Worm (Caenorhabditis elegans): Measurements from ENCODE around the gene lsm-5.
A peak's percentile ranks its signal among the peaks of the same experiment; 100 is the strongest.

Gene lsm-5

DNA sequence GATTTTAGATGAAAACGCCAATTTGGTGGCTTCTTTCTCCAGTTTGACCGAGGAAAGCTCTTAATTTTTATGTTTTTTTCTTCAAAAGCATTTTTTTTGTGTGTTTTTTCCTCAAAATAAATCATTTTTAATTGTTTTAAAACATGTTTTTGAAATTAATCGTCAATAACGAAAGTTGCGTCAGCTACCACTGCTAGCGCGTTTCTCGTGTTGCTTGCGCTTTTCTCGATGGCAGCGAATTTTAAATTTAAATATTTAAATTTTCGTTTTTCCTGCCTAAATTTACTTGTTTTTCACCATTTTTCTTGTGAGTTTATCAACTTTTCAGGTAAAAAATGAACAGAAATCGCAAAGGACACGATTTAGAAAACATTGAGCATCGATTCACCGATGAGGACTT lies 32.3 kb upstream of the lsm-5 start, which contains the start of gene prde-1:
prde-1 (plus strand) TSS at position 322 of the 400 bp plus-strand sequence.
- TF ChIP-seq lin-15B (tag; optimal IDR thresholded peaks at IDR 0.05) = no peak
- TF ChIP-seq pha-4 (tag; optimal IDR thresholded peaks at IDR 0.05) = no peak
- TF ChIP-seq elt-2 (tag; optimal IDR thresholded peaks at IDR 0.05) = no peak
- no peak for TF ChIP-seq nhr-43 (tag; optimal IDR thresholded peaks at IDR 0.05; ENCODE audit: poor library complexity, severe bottlenecking)
- TF ChIP-seq nhr-76 (tag; optimal IDR thresholded peaks at IDR 0.05) = no peak
- no peak for TF ChIP-seq fos-1 (tag; optimal IDR thresholded peaks at IDR 0.05)
- TF ChIP-seq nhr-237 (tag; optimal IDR thresholded peaks at IDR 0.05) = no peak
- TF ChIP-seq pqm-1 (tag; optimal IDR thresholded peaks at IDR 0.05) = no peak

DNA sequence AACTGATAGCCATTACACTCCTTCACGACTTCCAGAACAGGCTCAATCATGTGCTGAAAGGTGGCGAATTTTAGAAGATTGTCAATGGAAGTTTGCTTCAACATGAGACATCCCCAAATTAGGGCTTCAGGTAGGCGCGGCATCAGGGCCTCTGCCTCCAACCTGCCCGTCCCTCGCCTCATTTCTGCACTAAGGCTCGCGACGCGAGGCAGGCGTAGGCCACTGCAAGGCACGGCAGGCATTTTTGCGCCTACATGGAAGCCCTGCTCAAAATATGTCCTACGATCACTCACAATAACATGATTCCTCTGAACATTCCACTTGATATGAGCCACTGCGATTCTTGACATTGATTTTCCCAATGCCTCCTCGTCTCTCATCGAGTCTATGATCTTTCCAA lies 26.9 kb upstream of the lsm-5 start:
- TF ChIP-seq eor-1 (tag; optimal IDR thresholded peaks at IDR 0.05) (no peak), aly-2 (tag; optimal IDR thresholded peaks at IDR 0.05) (no peak), fkh-2 (tag; optimal IDR thresholded peaks at IDR 0.05) (no peak), nhr-11 (tag; optimal IDR thresholded peaks at IDR 0.05) (no peak), egl-5 (tag; optimal IDR thresholded peaks at IDR 0.05) (no peak), pqm-1 (tag; optimal IDR thresholded peaks at IDR 0.05) (no peak), ceh-9 (tag; optimal IDR thresholded peaks at IDR 0.05) (no peak), fos-1 (tag; optimal IDR thresholded peaks at IDR 0.05) (no peak), egl-27 (tag; optimal IDR thresholded peaks at IDR 0.05) (no peak), daf-12 (tag; optimal IDR thresholded peaks at IDR 0.05) (no peak), hmg-11 (tag; optimal IDR thresholded peaks at IDR 0.05) (no peak), nhr-43 (tag; optimal IDR thresholded peaks at IDR 0.05; ENCODE audit: poor library complexity, severe bottlenecking) (no peak), lin-39 (tag; optimal IDR thresholded peaks at IDR 0.05) (no peak), lsy-12 (tag; optimal IDR thresholded peaks at IDR 0.05) (no peak), nhr-237 (tag; optimal IDR thresholded peaks at IDR 0.05) (no peak), lin-15B (tag; optimal IDR thresholded peaks at IDR 0.05) (no peak), ztf-11 (tag; optimal IDR thresholded peaks at IDR 0.05) (no peak), nhr-28 (tag; optimal IDR thresholded peaks at IDR 0.05) (no peak), R02D3.7 (tag; optimal IDR thresholded peaks at IDR 0.05) (no peak), nhr-67 (tag; optimal IDR thresholded peaks at IDR 0.05) (no peak)

DNA sequence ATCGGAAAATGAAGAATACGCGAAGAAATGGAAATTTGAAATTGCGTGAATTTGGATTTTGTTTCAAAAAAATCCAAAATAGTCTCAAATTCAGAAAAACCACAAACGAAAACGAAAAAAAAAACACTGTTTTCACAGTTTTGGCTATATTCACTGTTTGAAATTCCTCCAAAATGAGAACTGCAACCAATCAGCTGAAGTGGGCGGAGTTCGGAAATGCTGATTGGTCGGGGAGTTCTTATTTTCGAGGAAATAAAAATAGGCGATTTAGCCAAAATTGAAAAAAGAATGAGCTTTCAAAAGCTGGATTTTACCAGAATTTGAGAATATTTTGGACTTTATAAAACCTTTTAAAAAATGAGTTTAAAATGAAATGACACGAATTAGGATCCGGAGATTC lies 25.3 kb upstream of the lsm-5 start, which contains the start of gene glb-14:
glb-14 (minus strand) TSS at position 97 of the 400 bp plus-strand sequence.
- no peak for TF ChIP-seq fos-1 (tag; optimal IDR thresholded peaks at IDR 0.05)
- no peak for TF ChIP-seq sea-2 (GFP tag; optimal IDR thresholded peaks at IDR 0.05)
- no peak for TF ChIP-seq skn-1 (tag; optimal IDR thresholded peaks at IDR 0.05)
- TF ChIP-seq jun-1 (tag; optimal IDR thresholded peaks at IDR 0.05) = no peak
- TF ChIP-seq nfya-1 (tag; optimal IDR thresholded peaks at IDR 0.05; ENCODE audit: insufficient read depth) = peak; percentile 80

DNA sequence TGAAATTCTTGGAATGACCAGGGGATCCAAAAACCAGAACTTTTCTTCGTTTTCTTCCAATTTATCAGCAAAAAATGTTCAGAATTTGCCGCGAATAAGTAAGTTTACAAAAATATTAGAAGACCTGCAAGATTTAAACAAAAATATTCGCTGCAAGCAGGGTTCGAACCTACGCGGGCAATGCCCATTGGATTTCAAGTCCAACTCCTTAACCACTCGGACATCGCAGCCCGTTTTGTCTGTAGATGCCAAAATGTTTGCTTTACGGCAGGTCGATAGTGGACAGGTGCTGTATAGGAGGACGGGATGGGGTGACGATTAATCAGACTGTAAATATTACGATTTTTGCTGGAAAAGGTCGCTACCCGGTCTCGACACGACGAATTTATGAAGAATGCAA lies 22.5 kb upstream of the lsm-5 start:
- TF ChIP-seq fkh-2 (tag; optimal IDR thresholded peaks at IDR 0.05) = no peak
- peak; percentile 39 for TF ChIP-seq nhr-43 (tag; optimal IDR thresholded peaks at IDR 0.05; ENCODE audit: poor library complexity, severe bottlenecking)

DNA sequence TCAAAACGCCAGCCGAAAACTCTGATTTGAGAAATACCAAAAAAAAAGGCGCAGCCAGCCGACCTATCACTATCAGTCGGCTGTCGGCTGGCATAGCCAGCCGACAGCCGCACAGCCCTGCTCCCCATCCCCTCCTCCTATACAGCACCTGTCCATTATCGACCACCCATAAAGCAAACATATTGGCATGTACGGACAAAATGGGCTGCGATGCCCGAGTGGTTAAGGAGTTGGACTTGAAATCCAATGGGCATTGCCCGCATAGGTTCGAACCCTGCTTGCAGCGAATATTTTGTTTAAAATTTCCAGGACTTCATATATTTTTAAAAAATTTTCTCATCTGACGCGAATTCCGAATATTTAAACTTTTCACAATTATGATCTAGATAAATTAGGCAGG lies 19.8 kb upstream of the lsm-5 start:
- TF ChIP-seq nhr-12 (tag; optimal IDR thresholded peaks at IDR 0.05) = no peak
- TF ChIP-seq R02D3.7 (tag; optimal IDR thresholded peaks at IDR 0.05) = no peak
- TF ChIP-seq nhr-43 (tag; optimal IDR thresholded peaks at IDR 0.05; ENCODE audit: poor library complexity, severe bottlenecking) = no peak
- no peak for TF ChIP-seq pha-4 (tag; optimal IDR thresholded peaks at IDR 0.05)
- TF ChIP-seq snpc-4 (tag; optimal IDR thresholded peaks at IDR 0.05) = no peak
- TF ChIP-seq fkh-10 (GFP tag; optimal IDR thresholded peaks at IDR 0.05) = no peak
- no peak for TF ChIP-seq nhr-237 (tag; optimal IDR thresholded peaks at IDR 0.05)
- no peak for TF ChIP-seq nhr-67 (tag; optimal IDR thresholded peaks at IDR 0.05)

DNA sequence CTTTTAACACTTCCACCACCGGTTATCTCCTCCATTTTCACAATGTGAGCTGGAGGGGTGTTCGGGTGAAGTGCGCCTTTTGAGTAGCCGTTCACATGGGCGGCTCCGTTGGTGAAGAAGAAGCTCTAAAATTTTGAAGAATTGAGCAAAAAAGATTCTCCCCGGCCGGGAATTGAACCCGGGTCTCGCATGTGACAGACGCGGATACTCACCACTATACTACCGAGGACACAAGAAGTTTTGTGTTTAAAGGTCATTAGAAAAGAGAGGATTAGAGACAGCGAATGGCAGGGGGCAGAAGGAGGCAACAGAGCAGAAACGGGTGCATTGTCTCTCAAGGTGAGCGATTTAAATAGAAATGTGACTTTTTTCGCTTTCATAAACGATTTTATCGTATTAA lies 18.5 kb upstream of the lsm-5 start:
- TF ChIP-seq nhr-25 (tag; optimal IDR thresholded peaks at IDR 0.05) (no peak), pqm-1 (tag; optimal IDR thresholded peaks at IDR 0.05) (peak; percentile 10), nhr-237 (tag; optimal IDR thresholded peaks at IDR 0.05) (no peak), tbx-2 (tag; optimal IDR thresholded peaks at IDR 0.05) (peak; percentile 44), eor-1 (tag; optimal IDR thresholded peaks at IDR 0.05) (no peak), nhr-12 (tag; optimal IDR thresholded peaks at IDR 0.05) (no peak), skn-1 (tag; optimal IDR thresholded peaks at IDR 0.05) (peak; percentile 17), ama-1 (optimal IDR thresholded peaks at IDR 0.05) (no peak), nhr-77 (tag; optimal IDR thresholded peaks at IDR 0.05) (no peak), hmg-11 (tag; optimal IDR thresholded peaks at IDR 0.05) (peak; percentile 63), snpc-4 (tag; optimal IDR thresholded peaks at IDR 0.05) (peak; percentile 11), lin-39 (tag; optimal IDR thresholded peaks at IDR 0.05) (peak; percentile 25), elt-2 (tag; optimal IDR thresholded peaks at IDR 0.05) (peak; percentile 26), pha-4 (tag; optimal IDR thresholded peaks at IDR 0.05) (peak; percentile 44), nhr-43 (tag; optimal IDR thresholded peaks at IDR 0.05; ENCODE audit: poor library complexity, severe bottlenecking) (peak; percentile 53), nfya-1 (tag; optimal IDR thresholded peaks at IDR 0.05; ENCODE audit: insufficient read depth) (peak; percentile 52)
